Worm (Caenorhabditis elegans) whole organism, L2 larva: ENCODE results near the gene clec-214.

Source experiments
- F13H6.1 ChIP-seq: sonication (generic microtip); optimal IDR thresholded peaks from 2 replicates; lab custom pipeline; 2016; ENCODE audit warnings: missing genetic modification characterization, missing compliant biosample characterization
- R02D3.7 ChIP-seq: fragments of 150-350 bp; optimal IDR thresholded peaks from 2 replicates; lab custom pipeline; 2014; ENCODE audit warnings: missing biosample characterization, missing genetic modification characterization
- aly-2 ChIP-seq: fragments of 150-350 bp; optimal IDR thresholded peaks from 2 replicates; lab custom pipeline; 2014; ENCODE audit warnings: missing biosample characterization, missing genetic modification characterization
- ceh-82 ChIP-seq: fragments of 150-350 bp; optimal IDR thresholded peaks from 2 replicates; lab custom pipeline; 2014; ENCODE audit warnings: missing biosample characterization, missing genetic modification characterization
- dmd-4 ChIP-seq: sonication (generic microtip); optimal IDR thresholded peaks from 2 replicates; lab custom pipeline; 2017; ENCODE audit warnings: missing biosample characterization, missing genetic modification characterization
- elt-1 ChIP-seq: fragments of 150-350 bp; optimal IDR thresholded peaks from 2 replicates; lab custom pipeline; 2014; ENCODE audit warnings: missing biosample characterization, missing genetic modification characterization
- gmeb-1 ChIP-seq: fragments of 150-350 bp; optimal IDR thresholded peaks from 2 replicates; lab custom pipeline; 2014; ENCODE audit warnings: missing biosample characterization, missing genetic modification characterization
- lin-11 ChIP-seq: fragments of 150-350 bp; sonication (generic microtip); optimal IDR thresholded peaks from 2 replicates; lab custom pipeline; 2014; ENCODE audit warnings: missing biosample characterization, missing genetic modification characterization, inconsistent platforms, mixed read lengths
- lin-13 ChIP-seq: fragments of 150-350 bp; optimal IDR thresholded peaks from 2 replicates; lab custom pipeline; 2014; ENCODE audit warnings: missing biosample characterization, missing genetic modification reagents, missing genetic modification characterization
- lin-39 ChIP-seq: fragments of 150-350 bp; optimal IDR thresholded peaks from 2 replicates; lab custom pipeline; 2014; ENCODE audit warnings: missing biosample characterization, missing genetic modification reagents, missing genetic modification characterization
- nhr-25 ChIP-seq: fragments of 150-350 bp; sonication (generic microtip); optimal IDR thresholded peaks from 3 replicates; lab custom pipeline; 2014; ENCODE audit warnings: missing biosample characterization, missing genetic modification characterization
- peb-1 ChIP-seq: fragments of 150-350 bp; optimal IDR thresholded peaks from 2 replicates; lab custom pipeline; 2014; ENCODE audit warnings: missing biosample characterization, missing genetic modification characterization
- unc-62 ChIP-seq: fragments of 150-350 bp; optimal IDR thresholded peaks from 2 replicates; lab custom pipeline; 2014; ENCODE audit warnings: missing biosample characterization, missing genetic modification reagents, missing genetic modification characterization
- zag-1 ChIP-seq: fragments of 150-350 bp; optimal IDR thresholded peaks from 2 replicates; lab custom pipeline; 2014; ENCODE audit warnings: missing biosample characterization, missing genetic modification characterization

DNA sequence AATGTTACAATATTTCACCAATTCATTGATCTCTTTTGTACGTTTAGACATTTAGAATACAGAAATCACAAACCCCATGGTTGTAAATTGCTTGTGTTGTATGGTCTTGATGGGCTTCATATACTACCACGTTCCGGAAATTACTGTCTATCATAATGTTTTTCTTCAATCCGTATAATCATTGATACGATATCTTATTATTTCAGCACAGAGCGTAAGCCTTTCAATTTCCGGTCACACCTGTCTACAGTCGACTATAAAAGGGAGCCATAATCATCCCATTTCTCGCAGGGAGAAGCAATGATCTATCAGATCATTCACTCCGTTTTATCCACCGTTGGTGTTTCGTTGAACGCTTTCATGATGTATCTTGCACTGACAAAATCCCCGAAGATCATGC, 19.3 kb downstream of the clec-214 start, which contains the start of gene srd-30:
- TF ChIP-seq lin-39 (tag; lab: Kevin White, UChicago) = no peak
- TF ChIP-seq elt-1 (tag; lab: Kevin White, UChicago) = no peak
- no peak for TF ChIP-seq unc-62 (GFP tag; lab: Kevin White, UChicago)
- no peak for TF ChIP-seq peb-1 (tag; lab: Kevin White, UChicago)
- no peak for TF ChIP-seq lin-13
- TF ChIP-seq nhr-25 (tag; lab: Kevin White, UChicago) = no peak
- no peak for TF ChIP-seq gmeb-1
- no peak for TF ChIP-seq F13H6.1
- TF ChIP-seq dmd-4 (tag; lab: Kevin White, UChicago) = no peak
- no peak for TF ChIP-seq zag-1 (tag; lab: Kevin White, UChicago)
- no peak for TF ChIP-seq ceh-82 (tag; lab: Kevin White, UChicago)
- no peak for TF ChIP-seq aly-2 (tag; lab: Kevin White, UChicago)
- TF ChIP-seq lin-11 (tag; lab: Kevin White, UChicago) = no peak
- TF ChIP-seq R02D3.7 (tag; lab: Kevin White, UChicago) = no peak
